Worm (Caenorhabditis elegans): Measurements from ENCODE around the gene F01D5.7.

F01D5.7 gene

ce11 chrII:13982923-13983322, 25.5 kb upstream of the F01D5.7 start, which contains the start of the genes Y39G8B.13 and Y39G8B.10:
Gene Y39G8B.13, minus strand, starts transcription at chrII:13983047.
Gene Y39G8B.10, minus strand, starts transcription at chrII:13983115.
- TF ChIP-seq mls-2 (tag; optimal IDR thresholded peaks at IDR 0.05) (no peak), unc-120 (tag; optimal IDR thresholded peaks at IDR 0.05; ENCODE audit: poor library complexity, severe bottlenecking) (no peak), blmp-1 (tag; optimal IDR thresholded peaks at IDR 0.05) (no peak), drap-1 (GFP tag; optimal IDR thresholded peaks at IDR 0.05) (no peak), unc-62 (GFP tag; optimal IDR thresholded peaks at IDR 0.05) (no peak), nhr-237 (tag; optimal IDR thresholded peaks at IDR 0.05) (no peak), tbx-8 (GFP tag; optimal IDR thresholded peaks at IDR 0.05) (no peak), pha-4 (tag; optimal IDR thresholded peaks at IDR 0.05) (no peak), elt-3 (tag; optimal IDR thresholded peaks at IDR 0.05) (no peak), flh-1 (GFP tag; optimal IDR thresholded peaks at IDR 0.05) (no peak), mep-1 (tag; optimal IDR thresholded peaks at IDR 0.05) (no peak), ceh-43 (GFP tag; optimal IDR thresholded peaks at IDR 0.05) (no peak), nhr-12 (tag; optimal IDR thresholded peaks at IDR 0.05) (no peak), nhr-2 (tag; optimal IDR thresholded peaks at IDR 0.05) (no peak)

DNA sequence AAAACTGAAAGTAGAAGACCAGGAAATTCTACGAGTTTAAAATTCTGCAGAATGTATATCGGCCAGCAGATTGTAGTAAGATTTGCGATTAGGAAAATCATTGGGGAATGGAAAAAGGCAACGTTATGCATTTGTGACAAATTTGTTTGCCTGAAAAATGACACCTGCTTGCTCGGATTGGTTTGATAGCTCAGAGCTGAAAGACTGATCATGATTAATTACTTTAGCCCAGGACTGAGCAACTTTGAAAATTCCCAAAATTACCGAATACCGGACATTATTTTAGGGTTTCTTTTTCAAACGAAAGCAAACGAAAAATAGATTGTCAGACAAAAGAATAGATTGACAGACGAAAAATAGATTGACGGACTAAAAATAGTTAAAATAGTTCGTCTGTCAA, 23.9 kb upstream of the F01D5.7 start, which contains the start of gene sre-47:
sre-47 (minus strand) TSS at position 101 of the 400 bp plus-strand sequence.
- TF ChIP-seq nhr-28 (tag; optimal IDR thresholded peaks at IDR 0.05) (no peak), sptf-1 (tag; optimal IDR thresholded peaks at IDR 0.05) (no peak), mep-1 (tag; optimal IDR thresholded peaks at IDR 0.05) (no peak), ceh-43 (GFP tag; optimal IDR thresholded peaks at IDR 0.05) (no peak), mls-2 (tag; optimal IDR thresholded peaks at IDR 0.05) (no peak), nhr-237 (tag; optimal IDR thresholded peaks at IDR 0.05) (no peak), blmp-1 (tag; optimal IDR thresholded peaks at IDR 0.05) (no peak), unc-120 (tag; optimal IDR thresholded peaks at IDR 0.05; ENCODE audit: poor library complexity, severe bottlenecking) (no peak), ztf-11 (tag; optimal IDR thresholded peaks at IDR 0.05) (no peak), elt-1 (tag; optimal IDR thresholded peaks at IDR 0.05; ENCODE audit: borderline replicate concordance, insufficient read depth) (no peak), ces-1 (GFP tag; optimal IDR thresholded peaks at IDR 0.05) (no peak), M03D4.4 (tag; optimal IDR thresholded peaks at IDR 0.05) (no peak), ceh-83 (GFP tag; optimal IDR thresholded peaks at IDR 0.05) (no peak), flh-1 (GFP tag; optimal IDR thresholded peaks at IDR 0.05) (no peak)

- peak; percentile 35 for TF ChIP-seq tbx-8 (GFP tag; optimal IDR thresholded peaks at IDR 0.05)
- TF ChIP-seq mls-2 (tag; optimal IDR thresholded peaks at IDR 0.05), result peak; percentile 54
- peak; percentile 55 for TF ChIP-seq sptf-1 (tag; optimal IDR thresholded peaks at IDR 0.05)
Measured at ce11 chrII:13986061-13986460, 22.4 kb upstream of the F01D5.7 start.

ce11 chrII:13991741-13992140, 16.7 kb upstream of the F01D5.7 start, which contains the start of gene Y39G8B.5:
Gene Y39G8B.5, minus strand, starts transcription at chrII:13991841.
- TF ChIP-seq elt-3 (tag; optimal IDR thresholded peaks at IDR 0.05), result no peak
- TF ChIP-seq lin-32 (GFP tag; optimal IDR thresholded peaks at IDR 0.05), result no peak
- no peak for TF ChIP-seq nhr-237 (tag; optimal IDR thresholded peaks at IDR 0.05)
- TF ChIP-seq ztf-11 (tag; optimal IDR thresholded peaks at IDR 0.05), result no peak
- TF ChIP-seq tbx-8 (GFP tag; optimal IDR thresholded peaks at IDR 0.05), result no peak
- TF ChIP-seq drap-1 (GFP tag; optimal IDR thresholded peaks at IDR 0.05), result no peak
- no peak for TF ChIP-seq ceh-43 (GFP tag; optimal IDR thresholded peaks at IDR 0.05)
- no peak for TF ChIP-seq nhr-2 (tag; optimal IDR thresholded peaks at IDR 0.05)
- TF ChIP-seq sem-2 (GFP tag; optimal IDR thresholded peaks at IDR 0.05), result no peak

DNA sequence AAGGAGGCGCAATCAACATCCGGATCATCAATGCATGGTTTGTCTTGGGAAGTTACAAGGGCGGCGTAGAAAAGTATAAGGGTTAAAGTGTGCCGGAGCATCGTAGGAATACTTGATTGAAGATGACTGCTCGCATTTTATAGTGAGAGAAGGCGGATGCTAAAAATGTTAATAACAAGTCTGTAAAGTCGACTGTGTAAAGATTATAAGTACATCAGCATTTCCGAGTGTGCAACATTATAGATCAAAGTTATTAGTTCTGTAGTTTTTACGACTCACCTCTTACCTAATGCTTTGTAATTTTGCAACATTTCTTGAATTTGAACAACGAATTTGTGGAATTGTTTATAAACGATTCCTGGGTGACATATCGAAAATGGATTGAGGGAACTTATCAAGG, 13.5 kb upstream of the F01D5.7 start, which contains the start of gene Y39G8B.7:
Y39G8B.7 (minus strand) TSS at position 101 of the 400 bp plus-strand sequence.
- TF ChIP-seq mab-5 (tag; optimal IDR thresholded peaks at IDR 0.05) (no peak), cnd-1 (tag; optimal IDR thresholded peaks at IDR 0.05) (no peak), unc-62 (GFP tag; optimal IDR thresholded peaks at IDR 0.05) (no peak), hlh-1 (tag; optimal IDR thresholded peaks at IDR 0.05) (no peak), M03D4.4 (tag; optimal IDR thresholded peaks at IDR 0.05) (no peak), flh-1 (GFP tag; optimal IDR thresholded peaks at IDR 0.05) (no peak)

ce11 chrII:13997477-13997876, 11.0 kb upstream of the F01D5.7 start, which contains the start of gene F01D5.1:
Gene F01D5.1, minus strand, starts transcription at chrII:13997581.
- no peak for TF ChIP-seq mep-1 (tag; optimal IDR thresholded peaks at IDR 0.05)
- no peak for TF ChIP-seq unc-39 (tag; optimal IDR thresholded peaks at IDR 0.05)
- no peak for TF ChIP-seq elt-3 (tag; optimal IDR thresholded peaks at IDR 0.05)
- no peak for TF ChIP-seq sem-2 (GFP tag; optimal IDR thresholded peaks at IDR 0.05)
- TF ChIP-seq snpc-4 (tag; optimal IDR thresholded peaks at IDR 0.05), result no peak
- no peak for TF ChIP-seq ceh-83 (GFP tag; optimal IDR thresholded peaks at IDR 0.05)
- no peak for TF ChIP-seq ceh-43 (GFP tag; optimal IDR thresholded peaks at IDR 0.05)
- no peak for TF ChIP-seq unc-120 (tag; optimal IDR thresholded peaks at IDR 0.05; ENCODE audit: poor library complexity, severe bottlenecking)
- no peak for TF ChIP-seq sptf-1 (tag; optimal IDR thresholded peaks at IDR 0.05)
- TF ChIP-seq mls-2 (tag; optimal IDR thresholded peaks at IDR 0.05), result no peak
- TF ChIP-seq cnd-1 (tag; optimal IDR thresholded peaks at IDR 0.05), result no peak
- no peak for TF ChIP-seq nhr-237 (tag; optimal IDR thresholded peaks at IDR 0.05)
- no peak for TF ChIP-seq mab-5 (tag; optimal IDR thresholded peaks at IDR 0.05)
- TF ChIP-seq lsy-2 (tag; optimal IDR thresholded peaks at IDR 0.05), result no peak
- no peak for TF ChIP-seq nhr-76 (tag; optimal IDR thresholded peaks at IDR 0.05)
- TF ChIP-seq lin-13 (tag; optimal IDR thresholded peaks at IDR 0.05), result no peak
- TF ChIP-seq lin-32 (GFP tag; optimal IDR thresholded peaks at IDR 0.05), result no peak

Data from whole organism, mixed stage, embryonic.